Worm (Caenorhabditis elegans) whole organism, mixed stage, embryonic: ENCODE results near the gene madf-8.

Source experiments
- bed-3 ChIP-seq: fragments of 200-800 bp; sonication (Bioruptor generic); optimal IDR thresholded peaks from 3 replicates; lab custom pipeline; 2018; ENCODE audit warnings: mild to moderate bottlenecking, missing genetic modification characterization, moderate library complexity, missing compliant biosample characterization
- blmp-1 ChIP-seq: fragments of 150-350 bp; optimal IDR thresholded peaks from 2 replicates; lab custom pipeline; 2014; ENCODE audit warnings: missing biosample characterization, missing genetic modification characterization
- ceh-43 ChIP-seq: fragments of 200-800 bp; sonication (Bioruptor generic); optimal IDR thresholded peaks from 2 replicates; lab custom pipeline; 2018; ENCODE audit warnings: mild to moderate bottlenecking, missing genetic modification characterization, moderate library complexity, missing compliant biosample characterization
- ceh-83 ChIP-seq: fragments of 200-800 bp; sonication (Bioruptor generic); optimal IDR thresholded peaks from 2 replicates; lab custom pipeline; 2018; ENCODE audit warnings: mild to moderate bottlenecking, missing genetic modification characterization, missing compliant biosample characterization
- ces-1 ChIP-seq: fragments of 150-350 bp; optimal IDR thresholded peaks from 2 replicates; lab custom pipeline; 2014; ENCODE audit warnings: missing biosample characterization, missing genetic modification reagents, missing genetic modification characterization
- cnd-1 ChIP-seq: fragments of 200-800 bp; sonication (Bioruptor generic); optimal IDR thresholded peaks from 2 replicates; lab custom pipeline; 2018; ENCODE audit warnings: mild to moderate bottlenecking, missing genetic modification characterization, missing compliant biosample characterization
- drap-1 ChIP-seq: fragments of 200-800 bp; sonication (Bioruptor generic); optimal IDR thresholded peaks from 3 replicates; lab custom pipeline; 2018; ENCODE audit warnings: mild to moderate bottlenecking, missing genetic modification characterization, missing compliant biosample characterization
- elt-1 ChIP-seq: sonication (generic microtip); optimal IDR thresholded peaks from 2 replicates; lab custom pipeline; 2017; ENCODE audit warnings: missing genetic modification characterization, mild to moderate bottlenecking, missing compliant biosample characterization, antibody characterized with exemption, moderate library complexity, borderline replicate concordance; ENCODE audit not compliant: insufficient read depth
- elt-3 ChIP-seq: fragments of 150-350 bp; optimal IDR thresholded peaks from 2 replicates; lab custom pipeline; 2014; ENCODE audit warnings: missing biosample characterization, missing genetic modification characterization
- flh-1 ChIP-seq: fragments of 200-800 bp; sonication (Bioruptor generic); optimal IDR thresholded peaks from 2 replicates; lab custom pipeline; 2018; ENCODE audit warnings: mild to moderate bottlenecking, missing genetic modification characterization, moderate library complexity, missing compliant biosample characterization
- hlh-1 ChIP-seq: fragments of 150-350 bp; optimal IDR thresholded peaks from 2 replicates; lab custom pipeline; 2014; ENCODE audit warnings: missing biosample characterization, missing genetic modification reagents, missing genetic modification characterization
- lin-13 ChIP-seq: fragments of 150-350 bp; optimal IDR thresholded peaks from 2 replicates; lab custom pipeline; 2014; ENCODE audit warnings: missing biosample characterization, missing genetic modification characterization
- lin-32 ChIP-seq: fragments of 200-800 bp; sonication (Bioruptor generic); optimal IDR thresholded peaks from 2 replicates; lab custom pipeline; 2018; ENCODE audit warnings: mild to moderate bottlenecking, missing genetic modification characterization, missing compliant biosample characterization
- lsy-2 ChIP-seq: fragments of 150-350 bp; optimal IDR thresholded peaks from 2 replicates; lab custom pipeline; 2014; ENCODE audit warnings: missing biosample characterization, missing genetic modification characterization
- mab-5 ChIP-seq: fragments of 150-350 bp; optimal IDR thresholded peaks from 2 replicates; lab custom pipeline; 2014; ENCODE audit warnings: missing biosample characterization, missing genetic modification characterization
- mep-1 ChIP-seq: fragments of 150-350 bp; optimal IDR thresholded peaks from 2 replicates; lab custom pipeline; 2017; ENCODE audit warnings: missing biosample characterization, missing genetic modification reagents, missing genetic modification characterization, inconsistent platforms
- mls-2 ChIP-seq: sonication (generic microtip); optimal IDR thresholded peaks from 2 replicates; lab custom pipeline; 2016; ENCODE audit warnings: mild to moderate bottlenecking, missing genetic modification characterization, moderate library complexity, missing compliant biosample characterization
- nhr-2 ChIP-seq: fragments of 150-350 bp; optimal IDR thresholded peaks from 2 replicates; lab custom pipeline; 2014; ENCODE audit warnings: missing biosample characterization, missing genetic modification characterization
- nhr-237 ChIP-seq: fragments of 150-350 bp; optimal IDR thresholded peaks from 2 replicates; lab custom pipeline; 2014; ENCODE audit warnings: missing biosample characterization, missing genetic modification characterization
- nhr-28 ChIP-seq: fragments of 150-350 bp; optimal IDR thresholded peaks from 2 replicates; lab custom pipeline; 2014; ENCODE audit warnings: missing biosample characterization, missing genetic modification characterization
- nhr-76 ChIP-seq: sonication (generic microtip); optimal IDR thresholded peaks from 2 replicates; lab custom pipeline; 2017; ENCODE audit warnings: missing biosample characterization, missing genetic modification characterization
- pha-4 ChIP-seq: fragments of 150-350 bp; optimal IDR thresholded peaks from 2 replicates; lab custom pipeline; 2018; ENCODE audit warnings: missing biosample characterization, missing genetic modification reagents, missing genetic modification characterization
- snpc-4 ChIP-seq: fragments of 150-350 bp; optimal IDR thresholded peaks from 2 replicates; lab custom pipeline; 2014; ENCODE audit warnings: missing biosample characterization, missing genetic modification characterization
- sptf-1 ChIP-seq: sonication (generic microtip); optimal IDR thresholded peaks from 2 replicates; lab custom pipeline; 2017; ENCODE audit warnings: mild to moderate bottlenecking, missing genetic modification characterization, moderate library complexity, missing compliant biosample characterization
- unc-120 ChIP-seq: sonication (generic microtip); optimal IDR thresholded peaks from 2 replicates; lab custom pipeline; 2017; ENCODE audit warnings: missing genetic modification characterization, missing compliant biosample characterization; ENCODE audit not compliant: poor library complexity, severe bottlenecking
- unc-39 ChIP-seq: fragments of 150-350 bp; optimal IDR thresholded peaks from 2 replicates; lab custom pipeline; 2014; ENCODE audit warnings: missing biosample characterization, missing genetic modification characterization
- zip-8 ChIP-seq: fragments of 150-350 bp; optimal IDR thresholded peaks from 2 replicates; lab custom pipeline; 2014; ENCODE audit warnings: missing biosample characterization, missing genetic modification characterization

Gene madf-8

DNA sequence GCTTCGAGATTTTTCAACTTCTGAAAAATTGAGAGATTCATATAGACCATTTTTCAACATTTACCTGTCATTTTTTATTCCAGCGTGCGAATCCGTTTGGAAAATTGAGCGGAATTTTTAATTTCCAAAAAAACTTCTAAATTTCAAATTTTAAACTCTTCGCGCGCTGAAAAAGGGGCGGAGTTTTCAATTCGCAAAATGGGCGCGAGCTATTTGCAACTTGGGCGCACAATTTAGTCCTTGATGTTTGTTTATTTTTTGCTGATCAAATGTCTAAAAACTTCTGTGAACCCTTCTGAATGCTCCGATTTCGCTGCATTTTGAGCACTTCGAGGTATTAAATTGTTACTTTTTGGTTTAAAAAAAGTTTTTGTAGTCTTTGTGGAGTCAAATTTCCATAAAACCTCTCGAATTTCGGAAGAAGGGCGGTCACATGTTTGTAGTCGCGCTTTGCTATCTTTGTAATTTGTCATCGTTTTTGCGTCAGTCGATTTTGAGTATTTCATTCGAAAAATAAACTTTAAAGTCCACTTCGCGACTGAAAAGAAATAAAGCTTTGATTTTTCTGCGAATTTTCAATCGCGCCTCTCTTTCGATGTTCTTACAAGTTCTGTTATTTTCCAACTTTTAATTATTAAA is at the start of gene madf-8, which contains the start of gene gsr-1:
madf-8 (minus strand) TSS at position 156 of the 639 bp plus-strand sequence.
gsr-1 (plus strand) TSS at position 231 of the 639 bp plus-strand sequence.
- no peak for TF ChIP-seq ceh-43 (GFP tag; lab: Kevin White, UChicago)
- TF ChIP-seq ceh-83, result no peak
- peak; percentile 28 for TF ChIP-seq hlh-1
- peak; percentile 51 for TF ChIP-seq unc-120 (tag; lab: Kevin White, UChicago)
- no peak for TF ChIP-seq lin-32 (GFP tag; lab: Kevin White, UChicago)
- TF ChIP-seq sptf-1 (tag; lab: Kevin White, UChicago), result peak; percentile 36
- TF ChIP-seq unc-39 (tag; lab: Kevin White, UChicago), result no peak
- peak; percentile 39 for TF ChIP-seq mep-1 (tag; lab: Kevin White, UChicago)
- TF ChIP-seq ces-1 (GFP tag; lab: Kevin White, UChicago), result peak; percentile 0
- TF ChIP-seq nhr-28 (tag; lab: Kevin White, UChicago), result no peak
- TF ChIP-seq lsy-2 (tag; lab: Kevin White, UChicago), result peak; percentile 7

- no peak for TF ChIP-seq pha-4 (tag; lab: Kevin White, UChicago)
- TF ChIP-seq nhr-2, result no peak
- TF ChIP-seq nhr-28 (tag; lab: Kevin White, UChicago), result no peak
- no peak for TF ChIP-seq lin-32 (GFP tag; lab: Kevin White, UChicago)
- TF ChIP-seq ceh-43 (GFP tag; lab: Kevin White, UChicago), result no peak
- TF ChIP-seq drap-1 (GFP tag; lab: Kevin White, UChicago), result no peak
- no peak for TF ChIP-seq sptf-1 (tag; lab: Kevin White, UChicago)
- TF ChIP-seq zip-8 (tag; lab: Kevin White, UChicago), result no peak
- TF ChIP-seq lin-13, result no peak
- no peak for TF ChIP-seq unc-39 (tag; lab: Kevin White, UChicago)
- no peak for TF ChIP-seq lsy-2 (tag; lab: Kevin White, UChicago)
- TF ChIP-seq nhr-237 (tag; lab: Kevin White, UChicago), result no peak
Observed at ce11 chrIII:3699275-3699674, 48.6 kb upstream of the madf-8 start, which contains the start of gene cyn-9. Gene cyn-9 (minus strand): TSS chrIII:3699640.

DNA sequence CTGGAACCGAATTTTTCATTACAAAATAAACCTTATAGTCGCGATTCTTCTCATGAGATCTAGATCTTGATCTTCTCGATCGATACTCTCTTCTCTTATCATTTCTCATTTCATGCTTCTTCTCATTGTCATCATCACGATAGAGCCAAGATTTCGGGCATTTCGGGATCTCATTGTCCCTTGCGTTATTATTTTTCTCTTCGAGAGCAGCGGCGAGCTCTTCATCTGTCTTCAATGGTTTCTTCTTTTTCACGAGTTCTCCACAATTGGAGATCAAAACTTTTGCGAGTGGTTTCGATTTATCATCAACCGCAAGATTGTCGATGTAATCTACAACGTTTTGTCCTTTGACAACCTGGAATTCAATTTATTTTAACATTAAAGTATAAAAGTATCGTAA is 47.7 kb upstream of the madf-8 start:
- TF ChIP-seq mab-5 (tag; lab: Kevin White, UChicago), result no peak
- TF ChIP-seq elt-1, result no peak
- TF ChIP-seq nhr-237 (tag; lab: Kevin White, UChicago), result no peak
- no peak for TF ChIP-seq ceh-43 (GFP tag; lab: Kevin White, UChicago)
- no peak for TF ChIP-seq mep-1 (tag; lab: Kevin White, UChicago)
- no peak for TF ChIP-seq snpc-4 (tag; lab: Kevin White, UChicago)
- TF ChIP-seq pha-4 (tag; lab: Kevin White, UChicago), result no peak
- TF ChIP-seq unc-39 (tag; lab: Kevin White, UChicago), result no peak
- TF ChIP-seq nhr-76, result no peak
- no peak for TF ChIP-seq flh-1
- TF ChIP-seq blmp-1 (tag; lab: Kevin White, UChicago), result no peak
- no peak for TF ChIP-seq bed-3 (GFP tag; lab: Kevin White, UChicago)
- TF ChIP-seq elt-3 (tag; lab: Kevin White, UChicago), result no peak

DNA sequence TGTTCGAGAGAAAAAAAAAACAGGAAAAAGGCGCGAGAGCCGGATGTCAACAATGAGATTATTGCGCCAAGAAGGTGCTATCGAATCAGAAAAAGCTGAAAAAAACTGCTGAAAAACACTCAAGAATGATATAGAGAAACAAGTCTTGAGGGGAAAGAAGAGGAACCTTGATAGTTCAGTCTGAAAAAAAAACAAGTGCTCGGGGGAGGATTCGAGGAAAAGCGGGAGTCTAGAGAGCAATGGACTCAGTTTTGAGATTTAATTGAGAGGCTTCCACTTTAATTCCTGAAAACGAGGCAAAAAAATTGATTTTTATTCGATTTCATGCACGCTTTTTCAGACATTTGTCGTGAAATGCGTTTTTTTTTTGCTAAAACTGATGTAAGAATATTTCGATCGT is 43.9 kb upstream of the madf-8 start, which contains the start of gene npr-15:
npr-15 (minus strand) TSS at position 101 of the 400 bp plus-strand sequence.
- no peak for TF ChIP-seq lin-32 (GFP tag; lab: Kevin White, UChicago)
- TF ChIP-seq unc-39 (tag; lab: Kevin White, UChicago), result no peak
- TF ChIP-seq mls-2, result no peak
- TF ChIP-seq lin-13, result no peak
- TF ChIP-seq nhr-28 (tag; lab: Kevin White, UChicago), result no peak
- no peak for TF ChIP-seq zip-8 (tag; lab: Kevin White, UChicago)
- no peak for TF ChIP-seq mep-1 (tag; lab: Kevin White, UChicago)
- TF ChIP-seq nhr-2, result no peak
- no peak for TF ChIP-seq snpc-4 (tag; lab: Kevin White, UChicago)

ce11 chrIII:3692516-3692915 is 41.9 kb upstream of the madf-8 start:
- TF ChIP-seq ces-1 (GFP tag; lab: Kevin White, UChicago) (peak; percentile 69), nhr-76 (no peak), drap-1 (GFP tag; lab: Kevin White, UChicago) (no peak), mls-2 (no peak), nhr-2 (no peak), cnd-1 (tag; lab: Kevin White, UChicago) (no peak)
